Worm (Caenorhabditis elegans): Measurements from ENCODE around the gene E04D5.4.

DNA sequence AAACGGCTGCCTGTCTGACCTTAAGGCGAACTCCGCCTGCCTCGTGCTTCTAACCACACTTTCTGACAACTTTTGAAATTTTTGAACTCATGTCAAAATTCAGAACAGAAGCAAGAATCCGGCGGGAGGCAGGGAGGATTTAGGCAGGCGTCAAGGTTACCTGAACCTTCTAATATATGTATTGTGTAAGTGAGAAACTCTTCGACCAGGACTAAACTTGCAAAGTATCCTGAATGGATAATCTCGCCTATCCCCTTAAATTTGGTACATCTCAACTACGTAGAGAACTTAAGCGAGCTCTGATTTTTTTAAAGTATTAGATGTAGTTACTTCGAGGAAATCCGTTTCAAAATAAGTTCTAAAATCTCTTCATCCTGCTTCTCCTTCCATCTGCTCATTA lies 29.1 kb upstream of the E04D5.4 start, which contains the start of gene E04D5.5:
- TF ChIP-seq tbp1 (GFP tag; optimal IDR thresholded peaks at IDR 0.05) (no peak), nhr-80 (tag; optimal IDR thresholded peaks at IDR 0.05) (no peak), B0019.2 (GFP tag; conservative IDR thresholded peaks at IDR 0.05) (no peak), nhr-90 (tag; optimal IDR thresholded peaks at IDR 0.05) (no peak)
